Worm (Caenorhabditis elegans) whole organism, late embryonic: Measurements from ENCODE around the gene T06D4.6.

ENCODE experiments used
- K02D7.2 ChIP-seq: sonication (generic microtip); optimal IDR thresholded peaks from 2 replicates; lab custom pipeline; 2017; ENCODE audit warnings: mild to moderate bottlenecking, missing genetic modification characterization, missing compliant biosample characterization
- ahr-1 ChIP-seq: sonication (generic microtip); optimal IDR thresholded peaks from 2 replicates; lab custom pipeline; 2016; ENCODE audit warnings: missing genetic modification characterization, missing compliant biosample characterization
- ceh-14 ChIP-seq: sonication (generic microtip); optimal IDR thresholded peaks from 2 replicates; lab custom pipeline; 2016; ENCODE audit warnings: missing genotype, missing genetic modification characterization, missing compliant biosample characterization
- ceh-18 ChIP-seq: sonication (generic microtip); optimal IDR thresholded peaks from 2 replicates; lab custom pipeline; 2016; ENCODE audit warnings: missing genetic modification characterization, missing compliant biosample characterization
- ceh-24 ChIP-seq: sonication (generic microtip); optimal IDR thresholded peaks from 2 replicates; lab custom pipeline; 2016; ENCODE audit warnings: mild to moderate bottlenecking, missing genetic modification characterization, missing compliant biosample characterization
- ceh-30 ChIP-seq: fragments of 150-350 bp; optimal IDR thresholded peaks from 2 replicates; lab custom pipeline; 2014; ENCODE audit warnings: missing biosample characterization, missing genetic modification characterization
- ceh-31 ChIP-seq: sonication (generic microtip); optimal IDR thresholded peaks from 2 replicates; lab custom pipeline; 2016; ENCODE audit warnings: missing genetic modification characterization, missing compliant biosample characterization
- ceh-34 ChIP-seq: sonication (generic microtip); optimal IDR thresholded peaks from 2 replicates; lab custom pipeline; 2016; ENCODE audit warnings: mild to moderate bottlenecking, missing genetic modification characterization, missing compliant biosample characterization
- ceh-45 ChIP-seq: fragments of 200-800 bp; sonication (Bioruptor generic); IDR thresholded peaks from 2 replicates; pipeline ENCODE4 v1.3.6; 2022; ENCODE audit warnings: missing genetic modification reagents, missing genetic modification characterization, missing compliant biosample characterization
- ceh-48 ChIP-seq: sonication (generic microtip); optimal IDR thresholded peaks from 2 replicates; lab custom pipeline; 2016; ENCODE audit warnings: missing genetic modification characterization, inconsistent platforms, missing compliant biosample characterization
- ceh-6 ChIP-seq: fragments of 200-800 bp; sonication (Bioruptor generic); optimal IDR thresholded peaks from 2 replicates; lab custom pipeline; 2018; ENCODE audit warnings: mild to moderate bottlenecking, missing genetic modification characterization, missing compliant biosample characterization
- ceh-9 ChIP-seq: sonication (generic microtip); optimal IDR thresholded peaks from 2 replicates; lab custom pipeline; 2016; ENCODE audit warnings: mild to moderate bottlenecking, missing genetic modification characterization, inconsistent platforms, missing compliant biosample characterization
- dmd-4 ChIP-seq: sonication (generic microtip); optimal IDR thresholded peaks from 2 replicates; lab custom pipeline; 2016; ENCODE audit warnings: borderline replicate concordance, missing genetic modification characterization, missing compliant biosample characterization
- dve-1 ChIP-seq: sonication (generic microtip); optimal IDR thresholded peaks from 2 replicates; lab custom pipeline; 2017; ENCODE audit warnings: antibody characterized with exemption, mild to moderate bottlenecking, missing genetic modification characterization, missing compliant biosample characterization
- eyg-1 ChIP-seq: sonication (generic microtip); optimal IDR thresholded peaks from 2 replicates; lab custom pipeline; 2016; ENCODE audit warnings: missing genotype, missing genetic modification characterization, missing compliant biosample characterization
- fax-1 ChIP-seq: sonication (generic microtip); optimal IDR thresholded peaks from 2 replicates; lab custom pipeline; 2016; ENCODE audit warnings: missing genotype, missing genetic modification characterization, missing compliant biosample characterization
- fkh-10 ChIP-seq: fragments of 150-350 bp; optimal IDR thresholded peaks from 2 replicates; lab custom pipeline; 2014; ENCODE audit warnings: missing biosample characterization, missing genetic modification reagents, missing genetic modification characterization
- gmeb-2 ChIP-seq: sonication (generic microtip); optimal IDR thresholded peaks from 2 replicates; lab custom pipeline; 2016; ENCODE audit warnings: missing genetic modification characterization, inconsistent platforms, missing compliant biosample characterization
- hlh-13 ChIP-seq: fragments of 200-800 bp; sonication (Bioruptor generic); optimal IDR thresholded peaks from 2 replicates; lab custom pipeline; 2018; ENCODE audit warnings: mild to moderate bottlenecking, missing genetic modification characterization, missing compliant biosample characterization
- hlh-8 ChIP-seq: sonication (generic microtip); optimal IDR thresholded peaks from 2 replicates; lab custom pipeline; 2016; ENCODE audit warnings: missing genotype, missing genetic modification characterization, missing compliant biosample characterization
- madf-2 ChIP-seq: sonication (generic microtip); optimal IDR thresholded peaks from 2 replicates; lab custom pipeline; 2017; ENCODE audit warnings: missing genetic modification characterization, missing compliant biosample characterization
- mec-3 ChIP-seq: sonication (generic microtip); optimal IDR thresholded peaks from 2 replicates; lab custom pipeline; 2016; ENCODE audit warnings: borderline replicate concordance, missing genetic modification characterization, missing compliant biosample characterization
- nhr-232 ChIP-seq: sonication (generic microtip); optimal IDR thresholded peaks from 2 replicates; lab custom pipeline; 2016; ENCODE audit warnings: missing genetic modification characterization, missing compliant biosample characterization
- npax-4 ChIP-seq: sonication (generic microtip); optimal IDR thresholded peaks from 2 replicates; lab custom pipeline; 2016; ENCODE audit warnings: missing genetic modification characterization, missing compliant biosample characterization
- pag-3 ChIP-seq: sonication (generic microtip); optimal IDR thresholded peaks from 2 replicates; lab custom pipeline; 2016; ENCODE audit warnings: missing compliant biosample characterization, missing genetic modification characterization, borderline replicate concordance
- pax-1 ChIP-seq: fragments of 150-350 bp; optimal IDR thresholded peaks from 2 replicates; lab custom pipeline; 2014; ENCODE audit warnings: missing biosample characterization, missing genetic modification characterization
- pha-2 ChIP-seq: sonication (generic microtip); optimal IDR thresholded peaks from 2 replicates; lab custom pipeline; 2017; ENCODE audit warnings: mild to moderate bottlenecking, missing genetic modification characterization, missing compliant biosample characterization
- pqm-1 ChIP-seq: sonication (generic microtip); optimal IDR thresholded peaks from 2 replicates; lab custom pipeline; 2016; ENCODE audit warnings: missing genetic modification characterization, missing compliant biosample characterization
- ref-2 ChIP-seq: sonication (generic microtip); optimal IDR thresholded peaks from 2 replicates; lab custom pipeline; 2016; ENCODE audit warnings: missing genetic modification characterization, missing compliant biosample characterization
- rnt-1 ChIP-seq: sonication (generic microtip); optimal IDR thresholded peaks from 2 replicates; lab custom pipeline; 2016; ENCODE audit warnings: missing genetic modification characterization, missing compliant biosample characterization
- sox-2 ChIP-seq: fragments of 200-800 bp; sonication (Bioruptor generic); IDR thresholded peaks from 2 replicates; pipeline ENCODE4 v1.3.6; 2022; ENCODE audit warnings: missing genetic modification reagents, missing genetic modification characterization, missing compliant biosample characterization
- sox-4 ChIP-seq: sonication (generic microtip); optimal IDR thresholded peaks from 2 replicates; lab custom pipeline; 2017; ENCODE audit warnings: mild to moderate bottlenecking, missing genetic modification characterization, inconsistent platforms, missing compliant biosample characterization
- syd-9 ChIP-seq: sonication (generic microtip); optimal IDR thresholded peaks from 2 replicates; lab custom pipeline; 2016; ENCODE audit warnings: mild to moderate bottlenecking, missing genetic modification characterization, moderate library complexity, missing compliant biosample characterization
- tbx-2 ChIP-seq: sonication (generic microtip); optimal IDR thresholded peaks from 2 replicates; lab custom pipeline; 2016; ENCODE audit warnings: missing genetic modification characterization, missing compliant biosample characterization
- tbx-7 ChIP-seq: sonication (generic microtip); optimal IDR thresholded peaks from 2 replicates; lab custom pipeline; 2016; ENCODE audit warnings: missing genotype, missing genetic modification characterization, missing compliant biosample characterization
- unc-55 ChIP-seq: sonication (generic microtip); optimal IDR thresholded peaks from 2 replicates; lab custom pipeline; 2017; ENCODE audit warnings: missing biosample characterization, missing genetic modification reagents, missing genetic modification characterization
- unc-86 ChIP-seq: sonication (generic microtip); optimal IDR thresholded peaks from 2 replicates; lab custom pipeline; 2016; ENCODE audit warnings: missing genetic modification characterization, missing compliant biosample characterization
- zip-5 ChIP-seq: sonication (generic microtip); optimal IDR thresholded peaks from 2 replicates; lab custom pipeline; 2016; ENCODE audit warnings: missing genetic modification characterization, missing compliant biosample characterization
- ztf-16 ChIP-seq: sonication (generic microtip); optimal IDR thresholded peaks from 2 replicates; lab custom pipeline; 2017; ENCODE audit warnings: missing genetic modification characterization, missing compliant biosample characterization

Gene T06D4.6

DNA sequence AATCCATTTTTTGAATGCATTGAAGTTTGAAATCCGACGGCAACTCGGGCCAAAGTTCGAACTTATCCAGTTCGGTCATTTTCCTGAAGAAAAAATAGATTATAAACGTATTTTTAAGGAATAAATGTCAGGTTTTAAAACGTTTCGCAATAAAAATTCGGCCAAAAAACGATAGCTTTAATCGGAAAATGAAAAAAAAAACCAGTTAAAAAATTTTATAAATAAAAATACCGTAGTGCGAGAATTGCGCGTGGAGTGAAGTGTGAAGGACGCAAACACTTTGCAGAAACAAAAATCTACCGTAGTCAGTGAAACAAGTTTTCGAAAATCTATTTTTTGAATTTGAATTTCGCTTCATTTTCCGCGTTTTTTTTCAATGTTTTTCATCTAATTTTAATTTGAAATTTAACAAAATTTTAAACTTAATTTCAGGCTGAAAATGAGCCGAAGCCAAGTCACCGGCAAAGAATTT, 37.5 kb downstream of the T06D4.6 start, which contains the start of gene F14D2.8:
F14D2.8 (minus strand) TSS at position 51 of the 472 bp plus-strand sequence.
- TF ChIP-seq pag-3 (tag; lab: Kevin White, UChicago) (no peak), unc-55 (GFP tag; lab: Kevin White, UChicago) (no peak), eyg-1 (tag; lab: Kevin White, UChicago) (no peak), unc-86 (tag; lab: Kevin White, UChicago) (no peak), ceh-18 (no peak), ztf-16 (tag; lab: Kevin White, UChicago) (no peak), dve-1 (tag; lab: Kevin White, UChicago) (no peak), ceh-30 (tag; lab: Kevin White, UChicago) (no peak), rnt-1 (tag; lab: Kevin White, UChicago) (no peak), ceh-14 (tag; lab: Kevin White, UChicago) (no peak), ceh-45 (GFP tag; lab: Robert Waterston, UW) (no peak), nhr-232 (tag; lab: Kevin White, UChicago) (no peak), syd-9 (tag; lab: Kevin White, UChicago) (no peak), fkh-10 (GFP tag; lab: Kevin White, UChicago) (no peak), ceh-6 (GFP tag; lab: Kevin White, UChicago) (no peak), ceh-31 (tag; lab: Kevin White, UChicago) (no peak), npax-4 (tag; lab: Kevin White, UChicago) (no peak), ahr-1 (tag; lab: Kevin White, UChicago) (no peak), ceh-48 (tag; lab: Kevin White, UChicago) (no peak), mec-3 (tag; lab: Kevin White, UChicago) (no peak)

DNA sequence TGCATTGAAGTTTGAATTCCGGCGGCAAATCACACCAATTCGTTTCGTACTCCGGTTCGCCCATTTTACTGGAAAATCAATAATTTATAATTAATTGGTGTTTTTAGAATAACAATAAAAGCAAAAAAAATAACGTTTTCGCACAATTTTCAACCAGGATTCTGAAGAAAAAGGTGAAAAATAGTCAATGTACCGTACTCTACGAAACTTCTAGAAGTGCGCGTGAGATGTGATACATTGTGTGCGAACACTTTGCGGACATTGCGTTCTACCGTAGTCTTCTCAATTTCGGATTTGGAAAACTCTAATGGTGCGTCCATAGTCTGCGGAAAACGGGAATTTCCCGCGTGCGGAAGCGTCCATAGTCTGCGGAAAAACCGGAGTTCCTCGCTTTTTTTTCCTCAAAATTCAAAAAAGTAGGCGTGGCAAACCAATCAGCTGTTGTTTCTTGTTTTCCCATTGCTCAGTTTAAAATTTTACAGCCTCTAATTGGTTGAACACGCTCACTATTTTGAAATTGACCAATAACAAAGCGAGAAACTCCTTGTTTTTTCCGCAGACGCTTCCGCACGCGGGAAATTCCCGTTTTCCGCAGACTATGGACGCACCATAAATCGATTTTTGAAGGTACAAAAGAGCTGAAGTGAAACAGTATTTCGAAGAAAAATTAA, 39.3 kb downstream of the T06D4.6 start, which contains the start of the genes F14D2.14 and bath-29:
F14D2.14 (minus strand) TSS at position 51 of the 671 bp plus-strand sequence.
bath-29 (plus strand) TSS at position 621 of the 671 bp plus-strand sequence.
- TF ChIP-seq ref-2: no peak
- TF ChIP-seq unc-55 (GFP tag; lab: Kevin White, UChicago): no peak
- TF ChIP-seq rnt-1 (tag; lab: Kevin White, UChicago): no peak
- no peak for TF ChIP-seq pha-2
- no peak for TF ChIP-seq hlh-13 (GFP tag; lab: Kevin White, UChicago)
- no peak for TF ChIP-seq ceh-24 (tag; lab: Kevin White, UChicago)
- TF ChIP-seq, all 69 proteins: peak for 0

DNA sequence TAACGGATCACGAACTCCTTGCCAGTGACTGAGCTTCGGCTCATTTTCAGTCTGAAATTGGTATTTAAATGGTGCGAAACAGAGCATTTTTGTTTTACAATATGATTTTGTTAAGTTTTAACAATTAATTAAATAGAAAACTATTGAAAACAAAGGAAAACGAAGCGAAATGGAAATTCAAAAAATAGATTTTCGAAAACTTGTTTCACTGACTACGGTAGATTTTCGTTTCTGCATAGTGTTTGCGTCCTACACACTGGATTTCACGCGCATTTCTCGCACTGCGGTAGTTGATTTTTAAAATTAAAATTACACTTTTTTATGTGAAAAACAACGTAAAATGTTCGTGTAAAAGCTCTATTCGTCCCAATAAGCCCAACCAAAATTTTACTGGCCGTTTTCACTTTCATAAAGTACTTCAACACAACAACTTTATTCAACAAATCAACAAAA, 41.0 kb downstream of the T06D4.6 start, which contains the start of gene bath-30:
bath-30 (minus strand) TSS at position 51 of the 453 bp plus-strand sequence.
- no peak for TF ChIP-seq ceh-34 (tag; lab: Kevin White, UChicago)
- TF ChIP-seq unc-55 (GFP tag; lab: Kevin White, UChicago): no peak
- no peak for TF ChIP-seq mec-3 (tag; lab: Kevin White, UChicago)
- no peak for TF ChIP-seq hlh-8 (tag; lab: Kevin White, UChicago)
- TF ChIP-seq ceh-6 (GFP tag; lab: Kevin White, UChicago): no peak
- TF ChIP-seq ref-2: no peak
- no peak for TF ChIP-seq nhr-232 (tag; lab: Kevin White, UChicago)
- TF ChIP-seq ceh-31 (tag; lab: Kevin White, UChicago): no peak
- no peak for TF ChIP-seq sox-4 (tag; lab: Kevin White, UChicago)
- no peak for TF ChIP-seq zip-5 (tag; lab: Kevin White, UChicago)
- TF ChIP-seq madf-2: no peak
- TF ChIP-seq hlh-13 (GFP tag; lab: Kevin White, UChicago): no peak
- no peak for TF ChIP-seq sox-2 (GFP tag; lab: Robert Waterston, UW)
- TF ChIP-seq fkh-10 (GFP tag; lab: Kevin White, UChicago): no peak

DNA sequence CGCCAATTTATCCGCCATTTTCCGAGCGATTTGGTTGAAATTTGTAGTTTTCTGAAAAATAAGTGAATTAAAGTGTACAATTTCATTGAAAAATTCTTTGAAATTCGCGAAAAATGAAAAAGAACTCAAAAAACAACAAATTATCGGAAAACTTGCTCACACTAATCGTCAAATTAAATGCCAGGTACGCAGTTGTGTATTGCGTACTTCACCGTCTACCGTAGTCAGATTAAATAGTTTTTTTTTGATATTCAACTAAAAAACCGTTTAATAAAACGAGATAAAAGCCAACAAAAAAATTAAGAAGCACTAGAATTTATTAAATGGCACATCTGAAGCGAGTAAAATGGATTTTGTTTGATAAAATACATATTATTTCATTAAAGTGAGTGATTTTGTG, 42.5 kb downstream of the T06D4.6 start, which contains the start of gene bath-28:
bath-28 (minus strand) TSS at position 51 of the 400 bp plus-strand sequence.
- TF ChIP-seq ceh-48 (tag; lab: Kevin White, UChicago) (no peak), hlh-13 (GFP tag; lab: Kevin White, UChicago) (no peak), gmeb-2 (no peak), pqm-1 (tag; lab: Kevin White, UChicago) (no peak), pax-1 (tag; lab: Kevin White, UChicago) (no peak), mec-3 (tag; lab: Kevin White, UChicago) (no peak), ceh-9 (tag; lab: Kevin White, UChicago) (no peak), ztf-16 (tag; lab: Kevin White, UChicago) (no peak), unc-86 (tag; lab: Kevin White, UChicago) (no peak), ref-2 (no peak), dmd-4 (tag; lab: Kevin White, UChicago) (no peak), ceh-14 (tag; lab: Kevin White, UChicago) (no peak), zip-5 (tag; lab: Kevin White, UChicago) (no peak), tbx-2 (no peak), fax-1 (tag; lab: Kevin White, UChicago) (no peak), tbx-7 (tag; lab: Kevin White, UChicago) (no peak), K02D7.2 (tag; lab: Kevin White, UChicago) (no peak)
